Fruit fly (Drosophila melanogaster): ENCODE data around the gene CG44004.

Gene CG44004

DNA sequence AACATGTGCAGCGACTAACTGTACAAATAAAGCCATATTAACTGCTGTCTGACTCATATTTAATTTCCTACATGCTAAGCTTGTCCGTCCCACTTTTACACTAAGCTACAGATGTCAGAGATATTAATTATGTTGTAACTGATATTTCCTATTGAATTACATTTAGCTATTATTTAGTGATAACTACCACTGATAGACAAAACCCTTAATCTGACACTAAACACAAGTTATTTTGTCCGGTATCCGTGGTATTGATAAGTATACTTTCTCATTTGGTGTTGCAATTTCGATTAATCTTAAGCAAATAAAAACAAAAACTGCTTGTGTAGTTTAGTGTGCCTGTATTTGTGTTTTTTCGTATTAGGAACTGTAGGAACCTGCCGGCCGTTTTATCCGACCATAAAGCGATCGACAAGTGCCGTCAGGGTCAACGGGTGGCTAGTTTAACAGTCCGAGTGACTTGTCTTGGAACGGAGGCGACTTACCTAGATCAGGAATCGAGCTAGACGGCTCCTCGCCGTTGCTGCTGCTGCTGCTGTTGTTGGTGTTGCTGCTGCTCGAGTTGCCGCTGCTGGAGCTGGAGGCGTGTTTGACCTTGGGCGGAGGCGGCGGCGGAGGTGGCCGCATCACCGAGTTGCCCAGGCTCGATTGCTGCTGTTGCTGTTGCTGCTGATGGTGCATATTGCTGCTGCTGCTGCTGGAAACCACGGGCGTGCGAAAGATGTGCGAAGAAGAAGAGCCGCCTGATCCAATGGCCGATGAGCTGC, 15.7 kb downstream of the CG44004 start:
- TF ChIP-seq CG9948 (tag; optimal IDR thresholded peaks at IDR 0.05): peak; percentile 19
- peak; percentile 80 for TF ChIP-seq EcR (GFP tag; optimal IDR thresholded peaks at IDR 0.05)
- TF ChIP-seq CG17806 (tag; optimal IDR thresholded peaks at IDR 0.05): peak; percentile 60
- TF ChIP-seq CG12605 (GFP tag; IDR thresholded peaks at IDR 0.05): no peak
- no peak for TF ChIP-seq CG8301 (tag; optimal IDR thresholded peaks at IDR 0.05)
- no peak for TF ChIP-seq CG4496 (GFP tag; IDR thresholded peaks at IDR 0.05)
- TF ChIP-seq CG15710 (tag; optimal IDR thresholded peaks at IDR 0.05): peak; percentile 68
- peak; percentile 53 for TF ChIP-seq CG34367 (tag; optimal IDR thresholded peaks at IDR 0.05)
- TF ChIP-seq CG14655 (GFP tag; optimal IDR thresholded peaks at IDR 0.05): no peak
- TF ChIP-seq fd96Ca (GFP tag; IDR thresholded peaks at IDR 0.05): no peak
- no peak for TF ChIP-seq Pif1A (GFP tag; optimal IDR thresholded peaks at IDR 0.05)
- TF ChIP-seq CG8159 (tag; optimal IDR thresholded peaks at IDR 0.05): no peak
- TF ChIP-seq rn (GFP tag; IDR thresholded peaks at IDR 0.05): no peak
- TF ChIP-seq Ets98B (GFP tag; IDR thresholded peaks at IDR 0.05): no peak
- TF ChIP-seq Snoo (tag; optimal IDR thresholded peaks at IDR 0.05): no peak
- TF ChIP-seq Pif1B (GFP tag; optimal IDR thresholded peaks at IDR 0.05): no peak
- peak; percentile 78 for TF ChIP-seq CG13204 (GFP tag; optimal IDR thresholded peaks at IDR 0.05)
- no peak for TF ChIP-seq CG10348 (GFP tag; IDR thresholded peaks at IDR 0.05)
- no peak for TF ChIP-seq D1 (tag; optimal IDR thresholded peaks at IDR 0.05)
- TF ChIP-seq gl (tag; optimal IDR thresholded peaks at IDR 0.05): peak; percentile 17
- no peak for TF ChIP-seq CG32121 (GFP tag; IDR thresholded peaks at IDR 0.05)

DNA sequence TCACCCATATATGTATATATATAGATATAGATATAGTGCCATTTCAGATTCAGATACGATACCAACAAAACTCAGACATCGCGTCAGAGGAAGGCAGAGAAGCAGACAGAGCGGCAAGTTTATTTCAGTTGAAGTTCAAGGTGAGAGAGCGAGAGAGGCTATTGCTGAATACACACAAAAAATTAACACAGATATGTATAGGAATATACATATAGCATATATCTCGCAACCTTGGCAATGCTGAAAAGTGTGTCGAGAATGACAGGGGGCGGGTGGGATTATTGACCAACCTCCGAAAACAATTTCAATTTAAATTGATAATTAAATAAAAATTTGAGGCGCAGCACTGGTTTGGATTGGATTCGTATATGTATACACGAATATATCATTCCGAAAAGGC, 16.6 kb downstream of the CG44004 start:
- TF ChIP-seq EcR (GFP tag; optimal IDR thresholded peaks at IDR 0.05) (peak; percentile 93), gl (tag; optimal IDR thresholded peaks at IDR 0.05) (no peak), rn (GFP tag; IDR thresholded peaks at IDR 0.05) (no peak)

DNA sequence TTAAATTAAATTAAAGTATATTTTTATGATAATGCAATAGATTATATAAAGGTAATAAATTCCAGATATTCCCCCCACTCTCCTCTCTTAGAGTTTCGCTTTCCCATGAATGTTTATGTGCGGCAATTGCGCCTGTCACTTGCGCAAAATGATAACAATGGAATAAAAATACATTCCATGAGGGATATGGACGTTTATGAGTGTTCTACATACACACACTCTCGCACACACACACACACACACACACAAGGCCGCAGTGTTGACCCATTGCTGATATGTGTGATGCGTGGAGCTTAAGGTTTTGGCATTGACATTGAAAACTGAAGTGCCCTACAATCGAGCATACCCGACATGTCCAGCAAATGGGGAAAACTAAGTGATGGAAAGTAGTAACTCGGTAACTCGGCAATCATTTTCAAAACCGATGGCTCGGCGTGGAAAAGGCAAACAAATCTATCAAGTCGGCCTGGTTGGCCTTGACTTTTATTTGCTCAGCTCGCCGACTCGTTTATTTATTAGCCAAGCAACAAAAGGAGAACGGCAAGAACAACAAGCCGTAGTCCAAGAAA, 27.0 kb downstream of the CG44004 start:
- TF ChIP-seq Ets98B (GFP tag; IDR thresholded peaks at IDR 0.05) (no peak), gl (tag; optimal IDR thresholded peaks at IDR 0.05) (no peak), D1 (tag; optimal IDR thresholded peaks at IDR 0.05) (no peak), CG12605 (GFP tag; IDR thresholded peaks at IDR 0.05) (no peak), EcR (GFP tag; optimal IDR thresholded peaks at IDR 0.05) (peak; percentile 74), CG8301 (tag; optimal IDR thresholded peaks at IDR 0.05) (no peak), CG4496 (GFP tag; IDR thresholded peaks at IDR 0.05) (no peak), Pif1B (GFP tag; optimal IDR thresholded peaks at IDR 0.05) (no peak), CG13204 (GFP tag; optimal IDR thresholded peaks at IDR 0.05) (no peak), Pif1A (GFP tag; optimal IDR thresholded peaks at IDR 0.05) (no peak), fd96Ca (GFP tag; IDR thresholded peaks at IDR 0.05) (no peak), rn (GFP tag; IDR thresholded peaks at IDR 0.05) (no peak), CG8159 (tag; optimal IDR thresholded peaks at IDR 0.05) (peak; percentile 25), CG17806 (tag; optimal IDR thresholded peaks at IDR 0.05) (peak; percentile 14), CG14655 (GFP tag; optimal IDR thresholded peaks at IDR 0.05) (no peak), CG15710 (tag; optimal IDR thresholded peaks at IDR 0.05) (peak; percentile 17), CG9948 (tag; optimal IDR thresholded peaks at IDR 0.05) (peak; percentile 6), Snoo (tag; optimal IDR thresholded peaks at IDR 0.05) (no peak), CG10348 (GFP tag; IDR thresholded peaks at IDR 0.05) (no peak), CG32121 (GFP tag; IDR thresholded peaks at IDR 0.05) (no peak), CG34367 (tag; optimal IDR thresholded peaks at IDR 0.05) (no peak)

DNA sequence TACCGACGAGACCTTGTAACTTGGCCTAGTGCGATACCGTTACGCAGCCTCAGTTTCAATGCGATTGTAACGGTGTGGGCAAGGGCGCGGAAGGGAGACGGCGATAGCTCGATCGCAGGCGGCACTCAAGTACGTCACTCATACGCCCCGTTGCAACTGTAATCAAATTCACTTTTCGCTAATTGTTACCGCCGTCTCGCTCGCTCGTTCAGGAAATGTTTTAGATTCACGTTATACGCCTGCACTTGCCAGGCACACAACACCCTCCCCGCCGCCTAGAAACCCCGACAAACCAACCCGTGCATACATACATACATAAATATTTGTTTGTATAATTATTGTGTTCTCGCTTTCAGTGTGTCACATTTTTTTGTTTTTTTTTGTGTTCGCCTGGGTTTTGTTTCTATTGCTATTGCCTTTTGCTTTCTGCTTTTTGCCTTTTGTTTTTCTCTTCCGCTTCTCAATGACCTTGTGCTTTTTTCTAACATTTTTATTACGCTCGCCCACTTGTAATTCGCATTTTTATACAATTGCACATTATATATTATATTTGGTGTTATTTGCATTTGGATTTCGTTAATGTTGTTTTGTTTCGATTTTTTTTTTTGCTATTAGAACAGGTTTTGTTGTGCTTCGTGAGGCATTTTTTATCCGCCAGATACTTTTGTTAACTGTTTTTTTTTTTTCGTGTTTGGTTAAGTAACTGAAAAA, 29.2 kb downstream of the CG44004 start:
- TF ChIP-seq CG32121 (GFP tag; IDR thresholded peaks at IDR 0.05): 0 out of 2 replicates have a peak, but pooled peaks have one; percentile 39
- TF ChIP-seq CG9948 (tag; optimal IDR thresholded peaks at IDR 0.05): no peak

DNA sequence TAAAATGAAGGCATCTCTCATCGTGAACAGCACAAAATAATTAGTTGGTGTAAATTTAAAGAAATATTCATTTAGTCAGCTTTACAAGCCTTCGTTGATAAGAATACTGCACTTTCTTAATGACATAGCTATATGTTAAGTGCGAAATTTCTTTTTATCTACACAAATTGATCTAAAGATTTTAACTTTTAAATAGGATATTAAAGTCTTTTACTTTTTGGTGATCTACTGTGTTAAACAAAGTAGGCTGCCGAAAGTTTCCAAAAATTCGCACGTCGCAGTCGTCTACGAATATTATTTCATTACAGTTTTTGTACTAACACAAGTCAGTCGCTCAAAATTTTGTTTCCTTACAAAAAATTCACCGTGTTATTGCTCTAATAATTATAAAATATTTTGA, 31.2 kb downstream of the CG44004 start, which contains the start of gene CG42393:
Gene CG42393 (plus strand): TSS at position 301 of the 400 bp plus-strand sequence.
- no peak for TF ChIP-seq CG34367 (tag; optimal IDR thresholded peaks at IDR 0.05)

DNA sequence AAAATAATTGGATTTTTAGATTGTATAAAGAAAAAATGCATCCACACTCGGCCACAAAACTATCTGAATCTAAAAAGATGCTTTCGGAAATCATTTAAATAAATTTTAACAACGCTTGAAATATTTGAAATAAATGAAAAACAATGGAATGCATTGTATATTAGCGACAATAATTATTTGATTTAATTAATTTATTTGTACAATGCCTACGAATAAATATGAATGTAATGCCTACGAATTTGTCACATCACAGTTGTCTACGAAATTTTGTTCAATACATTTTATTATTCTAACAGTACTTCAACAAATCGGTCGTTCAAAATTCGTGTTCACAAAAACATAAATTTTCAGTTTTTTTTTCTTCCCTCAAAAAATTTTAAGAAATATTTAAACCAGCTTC, 33.6 kb downstream of the CG44004 start, which contains the start of gene CG32192:
Gene CG32192 (plus strand): TSS at position 301 of the 400 bp plus-strand sequence.
- no peak for TF ChIP-seq CG32121 (GFP tag; IDR thresholded peaks at IDR 0.05)
- no peak for TF ChIP-seq CG12605 (GFP tag; IDR thresholded peaks at IDR 0.05)
- no peak for TF ChIP-seq Pif1B (GFP tag; optimal IDR thresholded peaks at IDR 0.05)
- no peak for TF ChIP-seq Ets98B (GFP tag; IDR thresholded peaks at IDR 0.05)
- no peak for TF ChIP-seq CG13204 (GFP tag; optimal IDR thresholded peaks at IDR 0.05)
- TF ChIP-seq CG8159 (tag; optimal IDR thresholded peaks at IDR 0.05): no peak
- no peak for TF ChIP-seq Snoo (tag; optimal IDR thresholded peaks at IDR 0.05)
- no peak for TF ChIP-seq CG17806 (tag; optimal IDR thresholded peaks at IDR 0.05)
- TF ChIP-seq CG34367 (tag; optimal IDR thresholded peaks at IDR 0.05): no peak
- no peak for TF ChIP-seq gl (tag; optimal IDR thresholded peaks at IDR 0.05)
- TF ChIP-seq D1 (tag; optimal IDR thresholded peaks at IDR 0.05): no peak
- no peak for TF ChIP-seq CG4496 (GFP tag; IDR thresholded peaks at IDR 0.05)
- no peak for TF ChIP-seq CG14655 (GFP tag; optimal IDR thresholded peaks at IDR 0.05)
- no peak for TF ChIP-seq CG9948 (tag; optimal IDR thresholded peaks at IDR 0.05)
- no peak for TF ChIP-seq CG10348 (GFP tag; IDR thresholded peaks at IDR 0.05)
- no peak for TF ChIP-seq Pif1A (GFP tag; optimal IDR thresholded peaks at IDR 0.05)
- TF ChIP-seq rn (GFP tag; IDR thresholded peaks at IDR 0.05): no peak
- TF ChIP-seq CG8301 (tag; optimal IDR thresholded peaks at IDR 0.05): no peak
- TF ChIP-seq CG15710 (tag; optimal IDR thresholded peaks at IDR 0.05): no peak
- TF ChIP-seq EcR (GFP tag; optimal IDR thresholded peaks at IDR 0.05): no peak

Measured in whole organism, pupa.